Fruit fly (Drosophila melanogaster): ENCODE results near the gene CG3386.

dm6 chr3L:640324-640974, 41.8 kb downstream of the CG3386 start:
- TF ChIP-seq CG12605 (GFP tag; IDR thresholded peaks at IDR 0.05): peak; percentile 79
- TF ChIP-seq gl (tag; optimal IDR thresholded peaks at IDR 0.05): peak; percentile 80
- peak; percentile 91 for TF ChIP-seq CG17806 (tag; optimal IDR thresholded peaks at IDR 0.05)
- peak; percentile 56 for TF ChIP-seq rn (GFP tag; IDR thresholded peaks at IDR 0.05)
- TF ChIP-seq EcR (GFP tag; optimal IDR thresholded peaks at IDR 0.05): peak; percentile 96
- TF ChIP-seq CG8301 (tag; optimal IDR thresholded peaks at IDR 0.05): peak; percentile 94
- peak; percentile 91 for TF ChIP-seq CG9948 (tag; optimal IDR thresholded peaks at IDR 0.05)
- TF ChIP-seq CG15710 (tag; optimal IDR thresholded peaks at IDR 0.05): peak; percentile 91
- peak; percentile 95 for TF ChIP-seq CG14655 (GFP tag; optimal IDR thresholded peaks at IDR 0.05)
- peak; percentile 78 for TF ChIP-seq D1 (tag; optimal IDR thresholded peaks at IDR 0.05)
